Worm (Caenorhabditis elegans) whole organism, early embryonic: Measurements from ENCODE around the gene C23F12.9.

Source experiments
- B0310.2 ChIP-seq: sonication (generic microtip); optimal IDR thresholded peaks from 2 replicates; lab custom pipeline; 2016; ENCODE audit warnings: mild to moderate bottlenecking, missing genetic modification characterization, missing compliant biosample characterization
- F13C5.2 ChIP-seq: sonication (generic microtip); optimal IDR thresholded peaks from 2 replicates; lab custom pipeline; 2017; ENCODE audit warnings: mild to moderate bottlenecking, missing genetic modification characterization, inconsistent platforms, missing compliant biosample characterization
- aly-1 ChIP-seq: sonication (generic microtip); optimal IDR thresholded peaks from 2 replicates; lab custom pipeline; 2016; ENCODE audit warnings: missing genetic modification characterization, missing compliant biosample characterization
- ama-1 ChIP-seq: fragments of 150-350 bp; optimal IDR thresholded peaks from 2 replicates; lab custom pipeline; 2014
- ceh-13 ChIP-seq: fragments of 200-800 bp; sonication (Bioruptor generic); optimal IDR thresholded peaks from 2 replicates; lab custom pipeline; 2018; ENCODE audit warnings: mild to moderate bottlenecking, missing genetic modification characterization, missing compliant biosample characterization
- ceh-36 ChIP-seq: sonication (generic microtip); optimal IDR thresholded peaks from 2 replicates; lab custom pipeline; 2016; ENCODE audit warnings: missing genetic modification characterization, inconsistent platforms, missing compliant biosample characterization
- ets-7 ChIP-seq: sonication (generic microtip); optimal IDR thresholded peaks from 2 replicates; lab custom pipeline; 2016; ENCODE audit warnings: missing genotype, missing genetic modification characterization, missing compliant biosample characterization
- flt-1 ChIP-seq: fragments of 200-800 bp; sonication (Bioruptor generic); IDR thresholded peaks from 2 replicates; pipeline ENCODE4 v1.3.6; 2022; ENCODE audit warnings: missing genetic modification characterization, missing compliant biosample characterization
- hmbx-1 ChIP-seq: sonication (generic microtip); optimal IDR thresholded peaks from 2 replicates; lab custom pipeline; 2016; ENCODE audit warnings: mild to moderate bottlenecking, missing genetic modification characterization, missing compliant biosample characterization
- hmg-4 ChIP-seq: fragments of 200-800 bp; sonication (Bioruptor generic); optimal IDR thresholded peaks from 2 replicates; lab custom pipeline; 2018; ENCODE audit warnings: mild to moderate bottlenecking, missing genetic modification characterization, missing compliant biosample characterization
- hnd-1 ChIP-seq: sonication (generic microtip); optimal IDR thresholded peaks from 2 replicates; lab custom pipeline; 2016; ENCODE audit warnings: missing genetic modification characterization, missing compliant biosample characterization
- pes-1 ChIP-seq: fragments of 200-800 bp; sonication (Bioruptor generic); IDR thresholded peaks from 2 replicates; pipeline ENCODE4 v1.3.6; 2022; ENCODE audit warnings: missing genetic modification reagents, missing genetic modification characterization, missing compliant biosample characterization
- scrt-1 ChIP-seq: fragments of 200-800 bp; sonication (Bioruptor generic); IDR thresholded peaks from 2 replicates; pipeline ENCODE4 v1.3.6; 2022; ENCODE audit warnings: missing genetic modification characterization, missing compliant biosample characterization
- sea-1 ChIP-seq: fragments of 200-800 bp; sonication (Bioruptor generic); conservative IDR thresholded peaks from 2 replicates; pipeline ENCODE4 v1.3.6; 2022; ENCODE audit warnings: missing genetic modification characterization, missing compliant biosample characterization
- tbx-11 ChIP-seq: fragments of 200-800 bp; sonication (Bioruptor generic); IDR thresholded peaks from 2 replicates; pipeline ENCODE4 v1.3.6; 2022; ENCODE audit warnings: missing genetic modification characterization, missing compliant biosample characterization
- tbx-37 ChIP-seq: fragments of 200-800 bp; sonication (Bioruptor generic); conservative IDR thresholded peaks from 2 replicates; pipeline ENCODE4 v1.3.6; 2022; ENCODE audit warnings: missing genetic modification reagents, missing genetic modification characterization, missing compliant biosample characterization
- tra-4 ChIP-seq: sonication (generic microtip); optimal IDR thresholded peaks from 2 replicates; lab custom pipeline; 2017; ENCODE audit warnings: missing genetic modification characterization, missing compliant biosample characterization

C23F12.9 gene

ce11 chrX:9401963-9402362 lies 8.1 kb downstream of the C23F12.9 start:
- no peak for TF ChIP-seq F13C5.2 (tag; lab: Kevin White, UChicago)

ce11 chrX:9402464-9402863 lies 8.6 kb downstream of the C23F12.9 start:
- TF ChIP-seq ceh-36 (no peak), hmg-4 (GFP tag; lab: Kevin White, UChicago) (no peak), tbx-11 (GFP tag; lab: Robert Waterston, UW) (no peak), scrt-1 (GFP tag; lab: Robert Waterston, UW) (no peak), F13C5.2 (tag; lab: Kevin White, UChicago) (no peak), pes-1 (GFP tag; lab: Robert Waterston, UW) (no peak), flt-1 (GFP tag; lab: Robert Waterston, UW) (no peak)

- no peak for TF ChIP-seq pes-1 (GFP tag; lab: Robert Waterston, UW)
- no peak for TF ChIP-seq ceh-13 (GFP tag; lab: Kevin White, UChicago)
- no peak for TF ChIP-seq aly-1 (tag; lab: Kevin White, UChicago)
- TF ChIP-seq ama-1, result no peak
- no peak for TF ChIP-seq ceh-36
- no peak for TF ChIP-seq sea-1 (GFP tag; lab: Robert Waterston, UW)
- no peak for TF ChIP-seq B0310.2 (tag; lab: Kevin White, UChicago)
- TF ChIP-seq hmbx-1 (tag; lab: Kevin White, UChicago), result no peak
- TF ChIP-seq tra-4 (tag; lab: Kevin White, UChicago), result no peak
Measured at ce11 chrX:9403622-9404255, 9.9 kb downstream of the C23F12.9 start.

- TF ChIP-seq flt-1 (GFP tag; lab: Robert Waterston, UW) (no peak), scrt-1 (GFP tag; lab: Robert Waterston, UW) (no peak), ceh-36 (no peak), ceh-13 (GFP tag; lab: Kevin White, UChicago) (no peak), F13C5.2 (tag; lab: Kevin White, UChicago) (no peak), tbx-37 (GFP tag; lab: Robert Waterston, UW) (no peak), tra-4 (tag; lab: Kevin White, UChicago) (no peak), ets-7 (tag; lab: Kevin White, UChicago) (no peak), sea-1 (GFP tag; lab: Robert Waterston, UW) (no peak), hmbx-1 (tag; lab: Kevin White, UChicago) (no peak), tbx-11 (GFP tag; lab: Robert Waterston, UW) (no peak), pes-1 (GFP tag; lab: Robert Waterston, UW) (no peak), hnd-1 (tag; lab: Kevin White, UChicago) (no peak), hmg-4 (GFP tag; lab: Kevin White, UChicago) (no peak), ama-1 (no peak), B0310.2 (tag; lab: Kevin White, UChicago) (no peak), aly-1 (tag; lab: Kevin White, UChicago) (no peak)
Measured at ce11 chrX:9405922-9406321, 12.1 kb downstream of the C23F12.9 start.

ce11 chrX:9409114-9409513 lies 15.3 kb downstream of the C23F12.9 start:
- no peak for TF ChIP-seq tbx-11 (GFP tag; lab: Robert Waterston, UW)
- TF ChIP-seq ceh-36, result no peak
- TF ChIP-seq sea-1 (GFP tag; lab: Robert Waterston, UW), result no peak
- TF ChIP-seq ceh-13 (GFP tag; lab: Kevin White, UChicago), result no peak
- no peak for TF ChIP-seq ama-1
- TF ChIP-seq hmg-4 (GFP tag; lab: Kevin White, UChicago), result no peak
- TF ChIP-seq ets-7 (tag; lab: Kevin White, UChicago), result no peak
- TF ChIP-seq B0310.2 (tag; lab: Kevin White, UChicago), result no peak
- no peak for TF ChIP-seq F13C5.2 (tag; lab: Kevin White, UChicago)
- no peak for TF ChIP-seq hnd-1 (tag; lab: Kevin White, UChicago)
- no peak for TF ChIP-seq flt-1 (GFP tag; lab: Robert Waterston, UW)
- TF ChIP-seq scrt-1 (GFP tag; lab: Robert Waterston, UW), result no peak
- no peak for TF ChIP-seq aly-1 (tag; lab: Kevin White, UChicago)
- no peak for TF ChIP-seq tra-4 (tag; lab: Kevin White, UChicago)
- no peak for TF ChIP-seq tbx-37 (GFP tag; lab: Robert Waterston, UW)
- no peak for TF ChIP-seq pes-1 (GFP tag; lab: Robert Waterston, UW)
- TF ChIP-seq hmbx-1 (tag; lab: Kevin White, UChicago), result no peak

ce11 chrX:9410747-9411146 lies 16.9 kb downstream of the C23F12.9 start:
- TF ChIP-seq B0310.2 (tag; lab: Kevin White, UChicago), result no peak
- no peak for TF ChIP-seq hnd-1 (tag; lab: Kevin White, UChicago)
- TF ChIP-seq ceh-36, result no peak
- no peak for TF ChIP-seq scrt-1 (GFP tag; lab: Robert Waterston, UW)
- TF ChIP-seq ama-1, result no peak
- no peak for TF ChIP-seq hmbx-1 (tag; lab: Kevin White, UChicago)
- no peak for TF ChIP-seq tbx-37 (GFP tag; lab: Robert Waterston, UW)
- no peak for TF ChIP-seq tbx-11 (GFP tag; lab: Robert Waterston, UW)
- no peak for TF ChIP-seq ets-7 (tag; lab: Kevin White, UChicago)
- no peak for TF ChIP-seq tra-4 (tag; lab: Kevin White, UChicago)
- no peak for TF ChIP-seq sea-1 (GFP tag; lab: Robert Waterston, UW)
- TF ChIP-seq ceh-13 (GFP tag; lab: Kevin White, UChicago), result no peak
- no peak for TF ChIP-seq pes-1 (GFP tag; lab: Robert Waterston, UW)
- no peak for TF ChIP-seq aly-1 (tag; lab: Kevin White, UChicago)
- TF ChIP-seq flt-1 (GFP tag; lab: Robert Waterston, UW), result no peak
- no peak for TF ChIP-seq hmg-4 (GFP tag; lab: Kevin White, UChicago)

- TF ChIP-seq hmg-4 (GFP tag; lab: Kevin White, UChicago), result no peak
- no peak for TF ChIP-seq tbx-37 (GFP tag; lab: Robert Waterston, UW)
- no peak for TF ChIP-seq tra-4 (tag; lab: Kevin White, UChicago)
- TF ChIP-seq ets-7 (tag; lab: Kevin White, UChicago), result no peak
- no peak for TF ChIP-seq B0310.2 (tag; lab: Kevin White, UChicago)
- TF ChIP-seq scrt-1 (GFP tag; lab: Robert Waterston, UW), result no peak
- TF ChIP-seq sea-1 (GFP tag; lab: Robert Waterston, UW), result no peak
- TF ChIP-seq pes-1 (GFP tag; lab: Robert Waterston, UW), result no peak
- no peak for TF ChIP-seq flt-1 (GFP tag; lab: Robert Waterston, UW)
- no peak for TF ChIP-seq ceh-13 (GFP tag; lab: Kevin White, UChicago)
- TF ChIP-seq hmbx-1 (tag; lab: Kevin White, UChicago), result no peak
- TF ChIP-seq hnd-1 (tag; lab: Kevin White, UChicago), result no peak
- no peak for TF ChIP-seq ama-1
- no peak for TF ChIP-seq tbx-11 (GFP tag; lab: Robert Waterston, UW)
- TF ChIP-seq F13C5.2 (tag; lab: Kevin White, UChicago), result no peak
- no peak for TF ChIP-seq aly-1 (tag; lab: Kevin White, UChicago)
- no peak for TF ChIP-seq ceh-36
Measured at ce11 chrX:9411675-9412074, 17.8 kb downstream of the C23F12.9 start.
